Worm (Caenorhabditis elegans): Measurements from ENCODE around the gene C02F5.10.

The C02F5.10 gene

DNA sequence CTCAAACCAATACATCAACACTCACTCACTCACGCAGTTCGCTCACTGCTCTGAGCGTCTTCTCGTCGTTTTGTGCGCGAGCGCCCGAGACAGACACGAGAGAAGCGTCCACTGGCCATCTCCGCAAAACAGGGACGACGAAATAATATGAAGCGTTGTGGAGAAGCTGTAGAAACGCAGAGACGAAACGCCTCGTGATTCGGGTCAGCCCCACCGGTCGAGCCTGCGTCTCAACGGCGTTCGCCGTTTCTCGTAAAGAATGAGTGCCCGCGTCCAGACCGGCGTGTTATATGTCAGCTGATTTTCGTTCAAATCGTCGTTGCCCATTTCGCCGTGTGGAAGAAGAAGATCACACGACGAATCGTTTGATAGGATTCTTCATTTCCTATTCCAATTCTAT, 21.8 kb downstream of the C02F5.10 start, which contains the start of gene fbxl-1 (continued):
- peak; percentile 9 for TF ChIP-seq zip-4 (GFP tag; optimal IDR thresholded peaks at IDR 0.05)
- peak; percentile 77 for TF ChIP-seq swsn-7 (tag; optimal IDR thresholded peaks at IDR 0.05)
- no peak for TF ChIP-seq egl-27 (tag; optimal IDR thresholded peaks at IDR 0.05)
- TF ChIP-seq grh-1 (GFP tag; IDR thresholded peaks at IDR 0.05), result no peak
- no peak for TF ChIP-seq nhr-11 (tag; optimal IDR thresholded peaks at IDR 0.05)
- peak; percentile 43; the same call in 1 of the 2 replicates for TF ChIP-seq ceh-88 (GFP tag; IDR thresholded peaks at IDR 0.05)
- no peak for TF ChIP-seq C04F5.9 (tag; optimal IDR thresholded peaks at IDR 0.05)
- TF ChIP-seq mab-9 (GFP tag; IDR thresholded peaks at IDR 0.05), result no peak
- TF ChIP-seq isw-1 (GFP tag; IDR thresholded peaks at IDR 0.05), result peak; percentile 48
- TF ChIP-seq nhr-19 (GFP tag; conservative IDR thresholded peaks at IDR 0.05), result peak; percentile 71
- TF ChIP-seq lin-35 (GFP tag; optimal IDR thresholded peaks at IDR 0.05), result peak; percentile 63 to 82
- peak; percentile 81 for TF ChIP-seq tbx-2 (tag; optimal IDR thresholded peaks at IDR 0.05)
- TF ChIP-seq irx-1 (tag; optimal IDR thresholded peaks at IDR 0.05), result peak; percentile 29
- TF ChIP-seq nhr-47 (tag; optimal IDR thresholded peaks at IDR 0.05), result peak; percentile 85
- TF ChIP-seq egl-13 (tag; optimal IDR thresholded peaks at IDR 0.05), result peak; percentile 76
- peak; percentile 21 for TF ChIP-seq elt-2 (tag; optimal IDR thresholded peaks at IDR 0.05)
- TF ChIP-seq unc-86 (tag; optimal IDR thresholded peaks at IDR 0.05), result peak; percentile 96
- TF ChIP-seq elt-3 (tag; optimal IDR thresholded peaks at IDR 0.05), result peak in 2 of 6 experiments; percentile 14 to 61
- TF ChIP-seq rnt-1 (tag; optimal IDR thresholded peaks at IDR 0.05), result peak; percentile 82
- no peak for TF ChIP-seq pag-3 (tag; optimal IDR thresholded peaks at IDR 0.05; ENCODE audit: borderline replicate concordance, insufficient read depth)
- TF ChIP-seq nhr-28 (tag; optimal IDR thresholded peaks at IDR 0.05), result no peak
- no peak for TF ChIP-seq ceh-90 (tag; optimal IDR thresholded peaks at IDR 0.05)
- TF ChIP-seq pqm-1 (tag; optimal IDR thresholded peaks at IDR 0.05), result no peak
- TF ChIP-seq nhr-12 (tag; optimal IDR thresholded peaks at IDR 0.05), result no peak
- peak; percentile 47 for TF ChIP-seq jun-1 (tag; optimal IDR thresholded peaks at IDR 0.05)
- no peak for TF ChIP-seq lin-39 (tag; optimal IDR thresholded peaks at IDR 0.05)
- no peak for TF ChIP-seq efl-3 (GFP tag; optimal IDR thresholded peaks at IDR 0.05)
- peak; percentile 68 to 70 for TF ChIP-seq efl-1 (optimal IDR thresholded peaks at IDR 0.05)
- TF ChIP-seq efl-1 (GFP tag; optimal IDR thresholded peaks at IDR 0.05 in 1 of 2), result peak; percentile 48 to 97
- peak; percentile 73 for TF ChIP-seq xbp-1 (tag; optimal IDR thresholded peaks at IDR 0.05)
- TF ChIP-seq snu-23 (GFP tag; optimal IDR thresholded peaks at IDR 0.05), result peak; percentile 87
- TF ChIP-seq ztf-4 (tag; optimal IDR thresholded peaks at IDR 0.05), result peak; percentile 60
- no peak for TF ChIP-seq nhr-76 (tag; optimal IDR thresholded peaks at IDR 0.05)
- TF ChIP-seq lir-3 (tag; optimal IDR thresholded peaks at IDR 0.05; ENCODE audit: poor library complexity), result peak; percentile 56
- no peak for TF ChIP-seq hpl-2 (GFP tag; optimal IDR thresholded peaks at IDR 0.05)
- peak; percentile 6 for TF ChIP-seq snpc-4 (tag; optimal IDR thresholded peaks at IDR 0.05)
- peak; percentile 80 for TF ChIP-seq dsc-1 (tag; optimal IDR thresholded peaks at IDR 0.05)
- TF ChIP-seq aha-1 (tag; optimal IDR thresholded peaks at IDR 0.05), result no peak
- peak; percentile 88 for TF ChIP-seq nhr-20 (tag; optimal IDR thresholded peaks at IDR 0.05)
- TF ChIP-seq nhr-77 (tag; optimal IDR thresholded peaks at IDR 0.05), result peak; percentile 71
- peak; percentile 52 to 57 (median 53) for TF ChIP-seq dpl-1 (GFP tag; optimal IDR thresholded peaks at IDR 0.05)
- TF ChIP-seq lsy-2 (tag; optimal IDR thresholded peaks at IDR 0.05), result peak; percentile 75 to 88
- TF ChIP-seq ces-1 (GFP tag; optimal IDR thresholded peaks at IDR 0.05), result no peak
- TF ChIP-seq fkh-8 (tag; optimal IDR thresholded peaks at IDR 0.05), result peak; percentile 96
- peak; percentile 65 for TF ChIP-seq skn-1 (tag; optimal IDR thresholded peaks at IDR 0.05)
- TF ChIP-seq unc-130 (tag; optimal IDR thresholded peaks at IDR 0.05), result peak; percentile 56
- TF ChIP-seq nhr-84 (tag; optimal IDR thresholded peaks at IDR 0.05), result no peak
- peak; percentile 32 for TF ChIP-seq nhr-90 (tag; optimal IDR thresholded peaks at IDR 0.05; ENCODE audit: poor library complexity)
- TF ChIP-seq nhr-71 (tag; optimal IDR thresholded peaks at IDR 0.05), result peak; percentile 94
- TF ChIP-seq ets-5 (GFP tag; IDR thresholded peaks at IDR 0.05), result no peak
- peak; percentile 64 for TF ChIP-seq pax-3 (tag; optimal IDR thresholded peaks at IDR 0.05)
- TF ChIP-seq C34B4.2 (tag; optimal IDR thresholded peaks at IDR 0.05), result no peak
- peak in 1 of 2 experiments; percentile 73 for TF ChIP-seq ztf-11 (tag; optimal IDR thresholded peaks at IDR 0.05)

Data from whole organism, L1 larva.